Worm (Caenorhabditis elegans) whole organism, L4/young adult: ENCODE data around the gene magu-4.

Source experiments
- W03F9.2 ChIP-seq: fragments of 150-350 bp; optimal IDR thresholded peaks from 2 replicates; lab custom pipeline; 2014; ENCODE audit warnings: missing biosample characterization, missing genetic modification characterization
- dao-5 ChIP-seq: sonication (generic microtip); optimal IDR thresholded peaks from 2 replicates; lab custom pipeline; 2016; ENCODE audit warnings: missing genotype, missing genetic modification characterization, moderate library complexity, missing compliant biosample characterization
- him-1 ChIP-seq: sonication (generic microtip); optimal IDR thresholded peaks from 2 replicates; lab custom pipeline; 2016; ENCODE audit warnings: missing genotype, missing genetic modification reagents, missing genetic modification characterization, missing compliant biosample characterization

ce11 chrIV:10047108-10047507 lies 37.6 kb downstream of the magu-4 start, which contains the start of gene T04B2.3:
- TF ChIP-seq dao-5: no peak
- no peak for TF ChIP-seq him-1 (tag; lab: Kevin White, UChicago)
- TF ChIP-seq W03F9.2 (tag; lab: Kevin White, UChicago): no peak
